Worm (Caenorhabditis elegans) whole organism, L3 larva: ENCODE results near the gene hil-3.

Source experiments
- ama-1 ChIP-seq: fragments of 150-350 bp; optimal IDR thresholded peaks from 2 replicates; lab custom pipeline; 2018
- nhr-12 ChIP-seq: fragments of 150-350 bp; optimal IDR thresholded peaks from 2 replicates; lab custom pipeline; 2014; ENCODE audit warnings: missing biosample characterization, missing genetic modification characterization
- pqm-1 ChIP-seq: fragments of 150-350 bp; optimal IDR thresholded peaks from 2 replicates; lab custom pipeline; 2017; ENCODE audit warnings: missing biosample characterization, missing genetic modification characterization, inconsistent platforms

DNA sequence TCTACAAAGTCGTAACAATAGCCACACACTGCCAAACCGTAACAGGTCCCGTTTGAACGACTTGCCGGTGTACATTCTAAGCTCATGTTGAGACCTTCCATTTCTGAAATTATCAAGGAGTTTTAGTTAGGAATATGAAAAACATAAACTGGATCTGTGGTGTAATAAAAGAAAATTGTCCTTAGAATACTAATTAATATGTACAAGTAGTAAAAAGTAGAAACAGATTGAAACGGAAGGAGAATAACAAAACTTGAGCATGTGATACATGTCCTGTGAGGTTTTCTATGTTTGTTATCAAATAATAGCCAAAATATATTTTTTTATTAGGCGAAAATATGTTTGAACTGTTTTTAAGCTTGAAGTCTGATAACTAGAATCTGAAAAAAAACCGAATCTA, 29.4 kb upstream of the hil-3 start, which contains the start of gene frpr-1:
- no peak for TF ChIP-seq ama-1
- no peak for TF ChIP-seq pqm-1 (tag; lab: Kevin White, UChicago)
- TF ChIP-seq nhr-12: no peak
